Worm (Caenorhabditis elegans): ENCODE results near the gene rimb-1.

ce11 chrIII:1824264-1824922 is 36.3 kb downstream of the rimb-1 start, which contains the start of the genes pvf-1 and Y39A3CL.7:
- TF ChIP-seq pha-4 (tag; optimal IDR thresholded peaks at IDR 0.05) (no peak), ceh-6 (GFP tag; optimal IDR thresholded peaks at IDR 0.05) (peak; percentile 41), nfya-1 (tag; optimal IDR thresholded peaks at IDR 0.05) (peak; percentile 49), unc-42 (tag; optimal IDR thresholded peaks at IDR 0.05) (peak; percentile 6), ceh-45 (GFP tag; IDR thresholded peaks at IDR 0.05) (no peak), pros-1 (tag; optimal IDR thresholded peaks at IDR 0.05) (no peak), ceh-31 (tag; optimal IDR thresholded peaks at IDR 0.05) (peak; percentile 55), sox-4 (tag; optimal IDR thresholded peaks at IDR 0.05) (peak; percentile 51), F13H6.1 (tag; optimal IDR thresholded peaks at IDR 0.05) (no peak)

Data from whole organism, late embryonic.